Worm (Caenorhabditis elegans) whole organism, L2 larva: ENCODE results near the gene Y39F10A.6.

Experiments used
- C34F6.9 ChIP-seq: fragments of 150-350 bp; optimal IDR thresholded peaks from 2 replicates; lab custom pipeline; 2014; ENCODE audit warnings: missing biosample characterization, missing genetic modification characterization
- F13H6.1 ChIP-seq: sonication (generic microtip); optimal IDR thresholded peaks from 2 replicates; lab custom pipeline; 2016; ENCODE audit warnings: missing genetic modification characterization, missing compliant biosample characterization
- R02D3.7 ChIP-seq: fragments of 150-350 bp; optimal IDR thresholded peaks from 2 replicates; lab custom pipeline; 2014; ENCODE audit warnings: missing biosample characterization, missing genetic modification characterization
- Y55F3AM.14 ChIP-seq: fragments of 200-800 bp; sonication (Bioruptor generic); optimal IDR thresholded peaks from 2 replicates; lab custom pipeline; 2018; ENCODE audit warnings: mild to moderate bottlenecking, missing genetic modification characterization, missing compliant biosample characterization
- ZK546.5 ChIP-seq: sonication (generic microtip); optimal IDR thresholded peaks from 2 replicates; lab custom pipeline; 2017; ENCODE audit warnings: missing biosample characterization, missing genetic modification characterization
- alr-1 ChIP-seq: fragments of 150-350 bp; optimal IDR thresholded peaks from 2 replicates; lab custom pipeline; 2014; ENCODE audit warnings: missing biosample characterization, missing genetic modification characterization
- ama-1 ChIP-seq: fragments of 150-350 bp; optimal IDR thresholded peaks from 2 replicates; lab custom pipeline; 2018; ENCODE audit warnings: inconsistent platforms
- ceh-82 ChIP-seq: fragments of 150-350 bp; optimal IDR thresholded peaks from 2 replicates; lab custom pipeline; 2014; ENCODE audit warnings: missing biosample characterization, missing genetic modification characterization
- crh-2 ChIP-seq: sonication (generic microtip); optimal IDR thresholded peaks from 2 replicates; lab custom pipeline; 2017; ENCODE audit warnings: missing biosample characterization, missing genetic modification characterization
- elt-3 ChIP-seq: sonication (generic microtip); optimal IDR thresholded peaks from 2 replicates; lab custom pipeline; 2017; ENCODE audit warnings: missing biosample characterization, missing genetic modification characterization
- lin-11 ChIP-seq: fragments of 150-350 bp; sonication (generic microtip); optimal IDR thresholded peaks from 2 replicates; lab custom pipeline; 2014; ENCODE audit warnings: missing biosample characterization, missing genetic modification characterization, inconsistent platforms, mixed read lengths
- lin-13 ChIP-seq: fragments of 150-350 bp; optimal IDR thresholded peaks from 2 replicates; lab custom pipeline; 2014; ENCODE audit warnings: missing biosample characterization, missing genetic modification reagents, missing genetic modification characterization
- lsy-2 ChIP-seq, 2 experiments: fragments of 150-350 bp in 1 of 2; sonication (generic microtip) in 1 of 2; optimal IDR thresholded peaks; 2 replicates each; lab custom pipeline; 2014 to 2017; ENCODE audit warnings: missing biosample characterization in 2 of 2, missing genetic modification characterization in 2 of 2
- mab-5 ChIP-seq: fragments of 150-350 bp; optimal IDR thresholded peaks from 2 replicates; lab custom pipeline; 2014; ENCODE audit warnings: missing biosample characterization, missing genetic modification characterization
- mbf-1 ChIP-seq: sonication (generic microtip); optimal IDR thresholded peaks from 2 replicates; lab custom pipeline; 2017; ENCODE audit warnings: missing biosample characterization, missing genetic modification characterization
- mdl-1 ChIP-seq, 2 experiments: fragments of 150-350 bp in 1 of 2; sonication (generic microtip) in 1 of 2; optimal IDR thresholded peaks; 2 replicates each; lab custom pipeline; 2017; ENCODE audit warnings: missing biosample characterization in 2 of 2, missing genetic modification characterization in 2 of 2
- nhr-10 ChIP-seq: sonication (generic microtip); optimal IDR thresholded peaks from 2 replicates; lab custom pipeline; 2017; ENCODE audit warnings: missing biosample characterization, missing genetic modification characterization
- nhr-21 ChIP-seq: fragments of 150-350 bp; optimal IDR thresholded peaks from 2 replicates; lab custom pipeline; 2014; ENCODE audit warnings: missing biosample characterization, missing genetic modification characterization
- nhr-23 ChIP-seq: fragments of 150-350 bp; optimal IDR thresholded peaks from 2 replicates; lab custom pipeline; 2014; ENCODE audit warnings: missing biosample characterization, missing genetic modification reagents, missing genetic modification characterization
- nhr-237 ChIP-seq: fragments of 150-350 bp; optimal IDR thresholded peaks from 2 replicates; lab custom pipeline; 2014; ENCODE audit warnings: missing biosample characterization, missing genetic modification characterization
- nhr-6 ChIP-seq: fragments of 150-350 bp; optimal IDR thresholded peaks from 2 replicates; lab custom pipeline; 2014; ENCODE audit warnings: missing biosample characterization, missing genetic modification characterization
- nhr-77 ChIP-seq: fragments of 150-350 bp; optimal IDR thresholded peaks from 2 replicates; lab custom pipeline; 2014; ENCODE audit warnings: missing biosample characterization, missing genetic modification characterization
- sem-4 ChIP-seq: fragments of 150-350 bp; optimal IDR thresholded peaks from 2 replicates; lab custom pipeline; 2014; ENCODE audit warnings: missing biosample characterization, missing genetic modification reagents, missing genetic modification characterization
- skn-1 ChIP-seq: sonication (generic microtip); optimal IDR thresholded peaks from 2 replicates; lab custom pipeline; 2017; ENCODE audit warnings: missing biosample characterization, missing genetic modification characterization
- sma-3 ChIP-seq: sonication (generic microtip); optimal IDR thresholded peaks from 2 replicates; lab custom pipeline; 2016; ENCODE audit warnings: missing genetic modification reagents, missing genetic modification characterization, missing compliant biosample characterization
- sma-9 ChIP-seq, 2 experiments: fragments of 150-350 bp in 1 of 2; sonication (generic microtip) in 1 of 2; optimal IDR thresholded peaks; 2 replicates each; lab custom pipeline; 2014 to 2016; ENCODE audit warnings: missing genetic modification characterization in 2 of 2, mild to moderate bottlenecking in 1 of 2, missing biosample characterization in 1 of 2, missing compliant biosample characterization in 1 of 2, missing genetic modification reagents in 1 of 2, moderate library complexity in 1 of 2
- snpc-4 ChIP-seq: fragments of 150-350 bp; optimal IDR thresholded peaks from 2 replicates; lab custom pipeline; 2014; ENCODE audit warnings: missing biosample characterization, missing genetic modification characterization
- unc-39 ChIP-seq: fragments of 150-350 bp; optimal IDR thresholded peaks from 2 replicates; lab custom pipeline; 2014; ENCODE audit warnings: missing biosample characterization, missing genetic modification characterization
- unc-55 ChIP-seq: fragments of 150-350 bp; sonication (generic microtip); optimal IDR thresholded peaks from 3 replicates; lab custom pipeline; 2014; ENCODE audit warnings: missing biosample characterization, missing genetic modification reagents, missing genetic modification characterization
- unc-62 ChIP-seq: fragments of 150-350 bp; optimal IDR thresholded peaks from 2 replicates; lab custom pipeline; 2014; ENCODE audit warnings: missing biosample characterization, missing genetic modification reagents, missing genetic modification characterization
- zag-1 ChIP-seq: fragments of 150-350 bp; optimal IDR thresholded peaks from 2 replicates; lab custom pipeline; 2014; ENCODE audit warnings: missing biosample characterization, missing genetic modification characterization
- ztf-1 ChIP-seq: fragments of 200-800 bp; sonication (Bioruptor generic); conservative IDR thresholded peaks from 2 replicates; pipeline ENCODE4 v1.3.6; 2022; ENCODE audit warnings: missing genetic modification characterization, missing compliant biosample characterization
- ztf-11 ChIP-seq: sonication (generic microtip); optimal IDR thresholded peaks from 2 replicates; lab custom pipeline; 2017; ENCODE audit warnings: missing biosample characterization, missing genetic modification characterization
- ztf-4 ChIP-seq: fragments of 150-350 bp; optimal IDR thresholded peaks from 2 replicates; lab custom pipeline; 2014; ENCODE audit warnings: missing biosample characterization, missing genetic modification characterization

Y39F10A.6 gene

ce11 chrII:796916-797315 lies 13.5 kb upstream of the Y39F10A.6 start:
- TF ChIP-seq lin-13 (GFP tag; lab: Kevin White, UChicago) (no peak), Y55F3AM.14 (GFP tag; lab: Kevin White, UChicago) (no peak), R02D3.7 (no peak), ztf-4 (tag; lab: Kevin White, UChicago) (no peak), ceh-82 (tag; lab: Kevin White, UChicago) (no peak), snpc-4 (tag; lab: Kevin White, UChicago) (no peak), elt-3 (tag; lab: Kevin White, UChicago) (no peak), unc-39 (tag; lab: Kevin White, UChicago) (no peak)

- TF ChIP-seq nhr-10 = no peak
- no peak for TF ChIP-seq mdl-1 (tag; optimal IDR thresholded peaks at IDR 0.05; lab: Kevin White, UChicago)
- TF ChIP-seq lsy-2 (tag; optimal IDR thresholded peaks at IDR 0.05; lab: Kevin White, UChicago) = no peak
- no peak for TF ChIP-seq Y55F3AM.14 (GFP tag; lab: Kevin White, UChicago)
- no peak for TF ChIP-seq nhr-6 (tag; lab: Kevin White, UChicago)
- no peak for TF ChIP-seq ztf-1
- TF ChIP-seq ama-1 = no peak
- no peak for TF ChIP-seq ztf-11 (tag; lab: Kevin White, UChicago)
- TF ChIP-seq C34F6.9 (tag; lab: Kevin White, UChicago) = no peak
- no peak for TF ChIP-seq lin-13 (GFP tag; lab: Kevin White, UChicago)
- no peak for TF ChIP-seq F13H6.1
- TF ChIP-seq lin-11 = no peak
- TF ChIP-seq mab-5 (tag; lab: Kevin White, UChicago) = no peak
These were observed 8.4 kb upstream of the Y39F10A.6 start, which contains the start of gene F46F5.1 for ce11 chrII:791828-792227. TSS of gene F46F5.1 (minus strand) at chrII:791928.

ce11 chrII:788139-788538 lies 4.7 kb upstream of the Y39F10A.6 start, which contains the start of gene F46F5.15:
TSS of gene F46F5.15 (plus strand) at chrII:788439.
- TF ChIP-seq alr-1 = no peak
- TF ChIP-seq mab-5 (tag; lab: Kevin White, UChicago) = no peak
- TF ChIP-seq zag-1 (tag; lab: Kevin White, UChicago) = no peak
- no peak for TF ChIP-seq nhr-23 (tag; lab: Kevin White, UChicago)
- TF ChIP-seq lin-11 = no peak
- TF ChIP-seq sma-3 (GFP tag; lab: Kevin White, UChicago) = no peak
- TF ChIP-seq crh-2 (tag; lab: Kevin White, UChicago) = no peak
- TF ChIP-seq, all 48 proteins: peak for 0

- no peak for TF ChIP-seq mdl-1 (tag; optimal IDR thresholded peaks at IDR 0.05; lab: Kevin White, UChicago)
- TF ChIP-seq lin-11 = no peak
- no peak for TF ChIP-seq zag-1 (tag; lab: Kevin White, UChicago)
- no peak for TF ChIP-seq nhr-77 (tag; lab: Kevin White, UChicago)
- no peak for TF ChIP-seq R02D3.7
- no peak for TF ChIP-seq nhr-237
- no peak for TF ChIP-seq nhr-21 (tag; lab: Kevin White, UChicago)
- TF ChIP-seq alr-1 = no peak
- TF ChIP-seq nhr-10 = no peak
- no peak for TF ChIP-seq mbf-1 (tag; lab: Kevin White, UChicago)
- no peak for TF ChIP-seq unc-62 (GFP tag; lab: Kevin White, UChicago)
- TF ChIP-seq ama-1 = no peak
- TF ChIP-seq C34F6.9 (tag; lab: Kevin White, UChicago) = no peak
These were observed 3.5 kb upstream of the Y39F10A.6 start, which contains the start of gene F46F5.16 for ce11 chrII:786938-787337. TSS of gene F46F5.16 (plus strand) at chrII:787238.

ce11 chrII:782903-783302 lies 529 bp downstream of the Y39F10A.6 start, which contains the start of gene Y39F10A.3:
TSS of gene Y39F10A.3 (minus strand) at chrII:783003.
- TF ChIP-seq zag-1 (tag; lab: Kevin White, UChicago) = no peak
- no peak for TF ChIP-seq sem-4 (tag; lab: Kevin White, UChicago)
- TF ChIP-seq ztf-4 (tag; lab: Kevin White, UChicago) = no peak
- TF ChIP-seq nhr-21 (tag; lab: Kevin White, UChicago) = no peak
- TF ChIP-seq ztf-1 = no peak
- no peak for TF ChIP-seq skn-1 (tag; lab: Kevin White, UChicago)
- TF ChIP-seq mbf-1 (tag; lab: Kevin White, UChicago) = no peak
- TF ChIP-seq ZK546.5 (tag; lab: Kevin White, UChicago) = no peak
- no peak for TF ChIP-seq mdl-1 (tag; optimal IDR thresholded peaks at IDR 0.05; lab: Kevin White, UChicago)
- TF ChIP-seq nhr-77 (tag; lab: Kevin White, UChicago) = no peak
- no peak for TF ChIP-seq unc-55
- TF ChIP-seq sma-9 (GFP tag; optimal IDR thresholded peaks at IDR 0.05; lab: Kevin White, UChicago) = no peak
- no peak for TF ChIP-seq sma-9 (tag; optimal IDR thresholded peaks at IDR 0.05; lab: Kevin White, UChicago)
- TF ChIP-seq, all 48 proteins: peak for 0
